Fruit fly (Drosophila melanogaster): ENCODE data around the gene PTPMT1.

PTPMT1 gene

dm6 chr3R:23757912-23758607 is at the start of gene PTPMT1, which contains the start of gene Hrd3 (continued):
- TF ChIP-seq ewg (GFP tag; optimal IDR thresholded peaks at IDR 0.05): peak; percentile 96
- TF ChIP-seq cad (GFP tag; optimal IDR thresholded peaks at IDR 0.05): no peak
- TF ChIP-seq CG8924 (tag; optimal IDR thresholded peaks at IDR 0.05): peak; percentile 99
- peak; percentile 93 for TF ChIP-seq corto (GFP tag; optimal IDR thresholded peaks at IDR 0.05)
- TF ChIP-seq sr (GFP tag; IDR thresholded peaks at IDR 0.05): no peak; the same call in 2 of the 3 replicates
- peak; percentile 95 for TF ChIP-seq tup (GFP tag; optimal IDR thresholded peaks at IDR 0.05)
- peak; percentile 55 for TF ChIP-seq CG9797 (GFP tag; optimal IDR thresholded peaks at IDR 0.05)
- TF ChIP-seq CG15479 (GFP tag; optimal IDR thresholded peaks at IDR 0.05): peak; percentile 88
- peak; percentile 98 for TF ChIP-seq pnt (GFP tag; optimal IDR thresholded peaks at IDR 0.05)
- peak; percentile 96 for TF ChIP-seq Antp (GFP tag; optimal IDR thresholded peaks at IDR 0.05)
- peak; percentile 99 for TF ChIP-seq CG13296 (GFP tag; optimal IDR thresholded peaks at IDR 0.05)
- TF ChIP-seq B-H2 (GFP tag; optimal IDR thresholded peaks at IDR 0.05): peak; percentile 97
- peak; percentile 97 for TF ChIP-seq twi (tag; optimal IDR thresholded peaks at IDR 0.05)
- peak; percentile 90 for TF ChIP-seq exex (tag; optimal IDR thresholded peaks at IDR 0.05)
- peak; percentile 96 for TF ChIP-seq D19A (tag; optimal IDR thresholded peaks at IDR 0.05)
- TF ChIP-seq wek (GFP tag; optimal IDR thresholded peaks at IDR 0.05): peak; percentile 84
- TF ChIP-seq CG8765 (GFP tag; IDR thresholded peaks at IDR 0.05): peak; percentile 93
- peak; percentile 93 for TF ChIP-seq Bdp1 (GFP tag; optimal IDR thresholded peaks at IDR 0.05)
- TF ChIP-seq CG17829 (tag; optimal IDR thresholded peaks at IDR 0.05): peak; percentile 99
- TF ChIP-seq bsh (GFP tag; optimal IDR thresholded peaks at IDR 0.05): peak; percentile 97 to 98
- peak; percentile 98 for TF ChIP-seq vfl (GFP tag; optimal IDR thresholded peaks at IDR 0.05)
- peak; percentile 90 for TF ChIP-seq Hey (tag; optimal IDR thresholded peaks at IDR 0.05)
- TF ChIP-seq CG18619 (GFP tag; optimal IDR thresholded peaks at IDR 0.05): peak; percentile 99
- TF ChIP-seq CG11456 (GFP tag; IDR thresholded peaks at IDR 0.05): peak; percentile 95
- peak; percentile 53; the same call in 2 of the 3 replicates for TF ChIP-seq CG16813 (GFP tag; IDR thresholded peaks at IDR 0.05; ENCODE audit: partially characterized antibody)
- peak; percentile 97 for TF ChIP-seq jumu (GFP tag; optimal IDR thresholded peaks at IDR 0.05)
- peak; percentile 97 for TF ChIP-seq Fer3 (tag; optimal IDR thresholded peaks at IDR 0.05)
- TF ChIP-seq zfh2 (GFP tag; optimal IDR thresholded peaks at IDR 0.05): peak; percentile 99
- TF ChIP-seq CoRest (tag; optimal IDR thresholded peaks at IDR 0.05): peak; percentile 100
- TF ChIP-seq ro (GFP tag; IDR thresholded peaks at IDR 0.05): peak; percentile 88
- peak; percentile 94 for TF ChIP-seq eyg (GFP tag; optimal IDR thresholded peaks at IDR 0.05)
- peak; percentile 78 for TF ChIP-seq CG31365 (tag; optimal IDR thresholded peaks at IDR 0.05)
- peak; percentile 94 for TF ChIP-seq CG7987 (GFP tag; optimal IDR thresholded peaks at IDR 0.05)
- peak; percentile 97 for TF ChIP-seq CG17385 (GFP tag; optimal IDR thresholded peaks at IDR 0.05)
- TF ChIP-seq org-1 (GFP tag; optimal IDR thresholded peaks at IDR 0.05): peak; percentile 98
- peak; percentile 94 for TF ChIP-seq CG12219 (GFP tag; optimal IDR thresholded peaks at IDR 0.05)
- peak; percentile 70 for TF ChIP-seq Sry-β (GFP tag; optimal IDR thresholded peaks at IDR 0.05)
- peak; percentile 99 for TF ChIP-seq CG31441 (GFP tag; IDR thresholded peaks at IDR 0.05)
- TF ChIP-seq CG9932 (GFP tag; IDR thresholded peaks at IDR 0.05): peak; percentile 97
- no peak for TF ChIP-seq nau (GFP tag; optimal IDR thresholded peaks at IDR 0.05)
- peak; percentile 99 for TF ChIP-seq Meics (GFP tag; optimal IDR thresholded peaks at IDR 0.05)
- TF ChIP-seq CG11695 (GFP tag; IDR thresholded peaks at IDR 0.05): peak; percentile 97
- TF ChIP-seq Eip74EF (GFP tag; optimal IDR thresholded peaks at IDR 0.05): peak in 1 of 2 experiments; percentile 98
- peak; percentile 99 for TF ChIP-seq CG12391 (tag; optimal IDR thresholded peaks at IDR 0.05)
- peak; percentile 96 for TF ChIP-seq CG12299 (tag; optimal IDR thresholded peaks at IDR 0.05)
- peak; percentile 94 for TF ChIP-seq CG6254 (GFP tag; optimal IDR thresholded peaks at IDR 0.05)
- TF ChIP-seq CG2129 (GFP tag; IDR thresholded peaks at IDR 0.05; ENCODE audit: partially characterized antibody): no peak
- peak; percentile 92 for TF ChIP-seq CG10959 (GFP tag; IDR thresholded peaks at IDR 0.05)
